Worm (Caenorhabditis elegans) whole organism, midembryonic: ENCODE results near the gene nep-17.

Experiments used
- T22C8.4 ChIP-seq: fragments of 200-800 bp; sonication (Bioruptor generic); IDR thresholded peaks from 2 replicates; pipeline ENCODE4 v1.3.6; 2022; ENCODE audit warnings: missing genetic modification characterization, missing compliant biosample characterization
- tab-1 ChIP-seq: fragments of 200-800 bp; sonication (Bioruptor generic); IDR thresholded peaks from 2 replicates; pipeline ENCODE4 v1.3.6; 2022; ENCODE audit warnings: missing genetic modification characterization, missing compliant biosample characterization

DNA sequence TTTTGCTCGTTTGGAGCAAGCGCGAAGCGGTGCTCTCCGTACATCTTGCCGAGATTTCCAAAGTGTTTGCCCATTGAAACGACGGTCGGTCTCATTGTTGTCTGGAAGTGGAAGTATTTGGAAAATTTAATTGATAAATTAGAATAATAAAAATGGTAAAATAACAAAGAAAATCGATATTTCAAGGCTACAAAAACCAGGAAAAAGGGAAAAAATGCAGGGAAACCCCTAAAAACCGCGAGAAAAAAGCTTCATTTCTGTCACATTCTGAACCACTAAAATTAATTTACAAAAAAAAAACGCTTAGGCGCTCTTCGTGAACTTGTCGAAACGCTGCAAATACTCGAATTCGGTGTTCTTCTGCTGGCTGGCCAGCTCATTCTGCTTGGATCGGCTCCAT, 14.7 kb upstream of the nep-17 start, which contains the start of gene F45H10.2:
- TF ChIP-seq T22C8.4 (GFP tag; lab: Robert Waterston, UW), result no peak
- TF ChIP-seq tab-1 (GFP tag; lab: Robert Waterston, UW), result no peak
